Fruit fly (Drosophila melanogaster): ENCODE measurements around the gene Nin.

Gene Nin

DNA sequence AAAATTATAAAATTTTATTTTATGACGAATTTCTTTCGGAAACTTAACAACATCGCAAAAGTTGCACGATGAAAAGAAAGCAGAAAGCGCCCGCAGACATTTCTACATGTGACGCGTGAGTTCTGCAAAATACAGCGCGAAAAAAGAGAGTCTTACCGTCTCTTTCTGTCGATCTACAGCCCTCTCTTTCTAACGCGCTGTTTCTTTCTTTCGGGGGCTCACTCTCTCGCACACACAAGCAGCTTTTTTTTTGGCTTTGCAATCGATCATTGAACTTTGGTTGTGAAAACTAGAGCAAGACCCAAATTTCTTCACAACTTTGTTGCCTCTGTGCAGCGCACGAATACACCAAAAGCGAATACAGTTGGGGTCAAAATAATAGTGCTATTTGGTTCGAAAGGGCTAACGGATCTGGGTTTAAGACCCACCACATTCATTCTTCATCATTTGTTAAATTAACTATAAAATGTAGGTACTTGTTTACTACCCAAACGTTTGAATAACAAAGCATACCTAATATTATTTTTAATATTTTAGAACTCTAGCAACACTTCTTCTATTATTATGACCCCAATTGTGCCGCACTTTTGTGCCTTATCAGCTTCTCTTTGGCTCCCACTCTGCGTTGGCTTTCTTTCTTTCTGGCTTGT lies 20.8 kb upstream of the Nin start:
- TF ChIP-seq fkh (GFP tag; optimal IDR thresholded peaks at IDR 0.05) (peak; percentile 13), CG8632 (GFP tag; optimal IDR thresholded peaks at IDR 0.05) (peak; percentile 74), CG3032 (tag; optimal IDR thresholded peaks at IDR 0.05) (peak; percentile 6), CG16779 (tag; optimal IDR thresholded peaks at IDR 0.05) (peak; percentile 28), CG11902 (GFP tag; optimal IDR thresholded peaks at IDR 0.05) (peak; percentile 61), Hr39 (GFP tag; optimal IDR thresholded peaks at IDR 0.05) (peak; percentile 71), Sox14 (GFP tag; optimal IDR thresholded peaks at IDR 0.05) (peak; percentile 77), CG34406 (GFP tag; optimal IDR thresholded peaks at IDR 0.05) (peak; percentile 76), pdm3 (GFP tag; optimal IDR thresholded peaks at IDR 0.05) (peak; percentile 80), Eip93F (GFP tag; optimal IDR thresholded peaks at IDR 0.05) (peak; percentile 75), Eip78C (GFP tag) (peak; percentile 91), CG9139 (GFP tag; optimal IDR thresholded peaks at IDR 0.05) (no peak), Blimp-1 (GFP tag; optimal IDR thresholded peaks at IDR 0.05) (peak; percentile 66), CG4318 (GFP tag; optimal IDR thresholded peaks at IDR 0.05) (peak; percentile 34), eg (GFP tag; IDR thresholded peaks at IDR 0.05) (peak; percentile 75), Ets96B (tag; optimal IDR thresholded peaks at IDR 0.05) (peak; percentile 17), Lpt (GFP tag; optimal IDR thresholded peaks at IDR 0.05) (peak; percentile 5), CG1621 (tag; optimal IDR thresholded peaks at IDR 0.05) (no peak), Hr38 (GFP tag; optimal IDR thresholded peaks at IDR 0.05) (no peak), CG6854 (GFP tag; optimal IDR thresholded peaks at IDR 0.05) (peak; percentile 74), esn (GFP tag; optimal IDR thresholded peaks at IDR 0.05) (peak; percentile 91), svp (GFP tag) (peak; percentile 85), lz (GFP tag; optimal IDR thresholded peaks at IDR 0.05) (peak; percentile 70), fd59A (GFP tag; optimal IDR thresholded peaks at IDR 0.05) (no peak), CG11762 (GFP tag; optimal IDR thresholded peaks at IDR 0.05; ENCODE audit: insufficient read depth) (peak; percentile 22), vri (GFP tag; optimal IDR thresholded peaks at IDR 0.05) (no peak), Ets21C (GFP tag; optimal IDR thresholded peaks at IDR 0.05) (peak; percentile 73), OdsH (GFP tag; optimal IDR thresholded peaks at IDR 0.05) (peak; percentile 83), dac (GFP tag; optimal IDR thresholded peaks at IDR 0.05) (peak; percentile 69), CG7368 (GFP tag; optimal IDR thresholded peaks at IDR 0.05) (peak; percentile 38), acj6 (GFP tag; optimal IDR thresholded peaks at IDR 0.05) (peak; percentile 67), CG6792 (GFP tag; optimal IDR thresholded peaks at IDR 0.05) (peak; percentile 78), CG10669 (GFP tag; optimal IDR thresholded peaks at IDR 0.05) (no peak), CG3919 (GFP tag; optimal IDR thresholded peaks at IDR 0.05) (peak; percentile 70), Met (GFP tag; optimal IDR thresholded peaks at IDR 0.05) (peak; percentile 86), CG31627 (GFP tag; optimal IDR thresholded peaks at IDR 0.05) (peak; percentile 73), Sox15 (GFP tag; optimal IDR thresholded peaks at IDR 0.05) (peak; percentile 49), CG15336 (GFP tag; IDR thresholded peaks at IDR 0.05) (peak; percentile 75), ss (GFP tag; optimal IDR thresholded peaks at IDR 0.05) (no peak), spab (GFP tag; optimal IDR thresholded peaks at IDR 0.05) (no peak), salr (GFP tag; optimal IDR thresholded peaks at IDR 0.05) (peak in 1 of 2 experiments; percentile 46), CG6276 (GFP tag; optimal IDR thresholded peaks at IDR 0.05) (peak; percentile 34), Sox102F (GFP tag; optimal IDR thresholded peaks at IDR 0.05) (peak; percentile 79), CG11294 (GFP tag; IDR thresholded peaks at IDR 0.05) (no peak), fd85E (GFP tag; optimal IDR thresholded peaks at IDR 0.05) (peak; percentile 21), CG32006 (GFP tag; optimal IDR thresholded peaks at IDR 0.05) (peak; percentile 76), Eip75B (GFP tag; optimal IDR thresholded peaks at IDR 0.05) (peak; percentile 56), Smox (GFP tag; optimal IDR thresholded peaks at IDR 0.05) (peak; percentile 80), CG6163 (GFP tag; IDR thresholded peaks at IDR 0.05) (peak; percentile 40; the same call in 1 of the 3 replicates), Gug (GFP tag; IDR thresholded peaks at IDR 0.05) (peak; percentile 29; the same call in 1 of the 2 replicates), Hr4 (GFP tag; optimal IDR thresholded peaks at IDR 0.05) (peak; percentile 59)

All from whole organism, prepupa.